Worm (Caenorhabditis elegans) whole organism, late embryonic: ENCODE measurements around the gene Y14H12B.1.

Experiments
- Y22D7AL.16 ChIP-seq: sonication (generic microtip); optimal IDR thresholded peaks from 2 replicates; lab custom pipeline; 2016; ENCODE audit warnings: missing genetic modification characterization, missing compliant biosample characterization
- hlh-6 ChIP-seq: sonication (generic microtip); optimal IDR thresholded peaks from 2 replicates; lab custom pipeline; 2016; ENCODE audit warnings: missing genotype, missing genetic modification characterization, missing compliant biosample characterization

ce11 chrII:3951354-3951753 lies 17.1 kb downstream of the Y14H12B.1 start:
- no peak for TF ChIP-seq Y22D7AL.16 (tag; lab: Kevin White, UChicago)
- no peak for TF ChIP-seq hlh-6 (tag; lab: Kevin White, UChicago)
